Worm (Caenorhabditis elegans) whole organism, L2 larva: ENCODE results near the gene T22D1.8.

ENCODE experiments used
- Y55F3AM.14 ChIP-seq: fragments of 200-800 bp; sonication (Bioruptor generic); optimal IDR thresholded peaks from 2 replicates; lab custom pipeline; 2018; ENCODE audit warnings: mild to moderate bottlenecking, missing genetic modification characterization, missing compliant biosample characterization
- ceh-82 ChIP-seq: fragments of 150-350 bp; optimal IDR thresholded peaks from 2 replicates; lab custom pipeline; 2014; ENCODE audit warnings: missing biosample characterization, missing genetic modification characterization
- elt-3 ChIP-seq: sonication (generic microtip); optimal IDR thresholded peaks from 2 replicates; lab custom pipeline; 2017; ENCODE audit warnings: missing biosample characterization, missing genetic modification characterization
- gmeb-1 ChIP-seq: fragments of 150-350 bp; optimal IDR thresholded peaks from 2 replicates; lab custom pipeline; 2014; ENCODE audit warnings: missing biosample characterization, missing genetic modification characterization
- mdl-1 ChIP-seq, 2 experiments: fragments of 150-350 bp in 1 of 2; sonication (generic microtip) in 1 of 2; optimal IDR thresholded peaks; 2 replicates each; lab custom pipeline; 2017; ENCODE audit warnings: missing biosample characterization in 2 of 2, missing genetic modification characterization in 2 of 2
- nhr-25 ChIP-seq: fragments of 150-350 bp; sonication (generic microtip); optimal IDR thresholded peaks from 3 replicates; lab custom pipeline; 2014; ENCODE audit warnings: missing biosample characterization, missing genetic modification characterization
- ztf-11 ChIP-seq: sonication (generic microtip); optimal IDR thresholded peaks from 2 replicates; lab custom pipeline; 2017; ENCODE audit warnings: missing biosample characterization, missing genetic modification characterization

DNA sequence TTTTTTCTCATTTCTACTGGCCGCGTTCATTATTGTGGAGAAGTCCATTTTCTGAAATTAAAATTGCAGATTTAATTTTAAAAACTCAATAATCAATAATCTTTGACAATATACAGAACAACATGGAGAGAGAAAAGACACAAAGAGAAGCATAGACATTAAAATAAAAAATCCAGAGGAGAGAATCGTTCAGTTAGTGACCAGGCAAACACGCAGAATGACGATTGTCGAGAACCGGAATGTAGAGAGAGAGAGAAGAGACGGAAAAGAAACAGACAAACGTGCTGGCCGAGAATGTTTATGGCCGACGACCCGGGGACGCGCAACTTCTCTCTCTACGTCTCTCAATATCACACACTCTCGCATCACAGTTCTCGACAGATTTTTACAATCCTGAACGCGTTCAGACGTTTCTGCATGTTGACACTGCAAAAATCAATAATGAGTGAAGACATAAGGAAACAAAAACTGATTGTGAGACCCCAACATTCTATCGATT lies 18.5 kb downstream of the T22D1.8 start, which contains the start of the genes T05A12.3 and T05A12.4:
- TF ChIP-seq ztf-11 (tag; lab: Kevin White, UChicago) (no peak), gmeb-1 (tag; lab: Kevin White, UChicago) (peak; percentile 4), Y55F3AM.14 (no peak), mdl-1 (tag; optimal IDR thresholded peaks at IDR 0.05; lab: Kevin White, UChicago) (no peak), elt-3 (no peak), nhr-25 (tag; lab: Kevin White, UChicago) (no peak), ceh-82 (tag; lab: Kevin White, UChicago) (no peak)
